Fruit fly (Drosophila melanogaster) S2 (cell line): ENCODE measurements around the gene Rab14.

Experiments
- CG8478 ChIP-seq: fragments of >200 bp; optimal IDR thresholded peaks from 2 replicates; lab custom pipeline; 2018
- CTCF ChIP-seq, 2 experiments: fragments of >200 bp; optimal IDR thresholded peaks; 2 replicates each; lab custom pipeline; 2018

DNA sequence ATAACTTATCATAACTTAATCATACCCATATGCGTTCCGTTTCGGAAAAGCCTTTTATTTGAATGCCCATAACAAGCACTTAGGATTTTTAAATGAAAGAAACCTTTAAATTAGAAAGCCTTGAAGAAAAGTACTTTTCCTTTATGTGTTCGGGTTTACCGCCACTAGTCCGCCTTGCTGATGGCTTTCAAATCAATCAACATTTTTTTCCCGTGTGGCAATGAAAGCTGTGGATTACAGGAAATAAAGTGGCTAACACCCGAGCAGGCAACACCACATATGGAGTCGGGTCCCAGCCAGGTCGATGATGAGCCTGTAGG lies 15.8 kb downstream of the Rab14 start:
- no peak for TF ChIP-seq CTCF (optimal IDR thresholded peaks at IDR 0.05; lab: Kevin White, UChicago)
- no peak for TF ChIP-seq CG8478 (lab: Kevin White, UChicago)
